Fruit fly (Drosophila melanogaster) whole organism, embryonic: ENCODE results near the gene ArfGAP1.

ENCODE experiments used
- CG42726 ChIP-seq: fragments of 200-800 bp; sonication (Bioruptor generic); IDR thresholded peaks from 2 replicates; pipeline ENCODE4 v1.3.6; 2022; ENCODE audit warnings: missing biosample characterization, missing genetic modification characterization; ENCODE audit not compliant: partially characterized antibody
- CG4820 ChIP-seq: fragments of 200-800 bp; sonication (Bioruptor generic); optimal IDR thresholded peaks from 3 replicates; lab custom pipeline; 2016; ENCODE audit warnings: missing biosample characterization, missing genetic modification characterization
- Hr78 ChIP-seq, 2 experiments: fragments of 200-800 bp in 1 of 2; fragments of >200 bp in 1 of 2; sonication (Bioruptor generic) in 1 of 2; optimal IDR thresholded peaks; 2 replicates each; lab custom pipeline; 2017 to 2019; ENCODE audit warnings: missing biosample characterization in 2 of 2, missing genetic modification characterization in 2 of 2, mild to moderate bottlenecking in 1 of 2, moderate library complexity in 1 of 2
- ase ChIP-seq: fragments of 200-800 bp; sonication (Bioruptor generic); IDR thresholded peaks from 3 replicates; pipeline ENCODE4 v1.3.6; 2022; ENCODE audit warnings: missing biosample characterization, missing genetic modification characterization
- gfzf ChIP-seq: fragments of 200-800 bp; sonication (Bioruptor generic); optimal IDR thresholded peaks from 2 replicates; lab custom pipeline; 2016; ENCODE audit warnings: missing biosample characterization, mild to moderate bottlenecking, missing genetic modification characterization, moderate library complexity
- h ChIP-seq: fragments of >200 bp; optimal IDR thresholded peaks from 2 replicates; lab custom pipeline; 2017
- her ChIP-seq: fragments of 200-800 bp; sonication (Bioruptor generic); optimal IDR thresholded peaks from 2 replicates; lab custom pipeline; 2016; ENCODE audit warnings: missing biosample characterization, missing genetic modification characterization
- run ChIP-seq: fragments of 200-800 bp; sonication (Bioruptor generic); optimal IDR thresholded peaks from 3 replicates; lab custom pipeline; 2018; ENCODE audit warnings: missing biosample characterization, mild to moderate bottlenecking, missing genetic modification characterization

- TF ChIP-seq CG42726 (GFP tag; lab: Robert Waterston, UW) (no peak), run (tag; lab: Kevin White, UChicago) (no peak), gfzf (no peak), h (lab: Kevin White, UChicago) (no peak), CG4820 (no peak), Hr78 (GFP tag; optimal IDR thresholded peaks at IDR 0.05; lab: Kevin White, UChicago) (no peak), her (GFP tag; lab: Kevin White, UChicago) (no peak), ase (GFP tag; lab: Robert Waterston, UW) (no peak)
Measured at dm6 chr3L:12387898-12388297, 29.5 kb downstream of the ArfGAP1 start.
